Fruit fly (Drosophila melanogaster): Measurements from ENCODE around the gene RluA-2.

RluA-2 gene

dm6 chr2L:10506557-10507252, 29.8 kb downstream of the RluA-2 start, which contains the start of the genes Myo31DF and CG6094 (continued):
- 0 out of 2 replicates have a peak, but pooled peaks have one; percentile 17 for TF ChIP-seq CG11696 (GFP tag; IDR thresholded peaks at IDR 0.05)
- TF ChIP-seq CG18476 (GFP tag; optimal IDR thresholded peaks at IDR 0.05), result no peak
- TF ChIP-seq Sry-β (GFP tag; optimal IDR thresholded peaks at IDR 0.05), result no peak
- no peak for TF ChIP-seq CG32772 (GFP tag; IDR thresholded peaks at IDR 0.05)
- peak; percentile 46; the same call in 1 of the 3 replicates for TF ChIP-seq sr (GFP tag; IDR thresholded peaks at IDR 0.05)
- TF ChIP-seq pum (GFP tag; optimal IDR thresholded peaks at IDR 0.05), result peak; percentile 21
- no peak for TF ChIP-seq CG4707 (GFP tag; optimal IDR thresholded peaks at IDR 0.05)
- TF ChIP-seq chif (GFP tag; optimal IDR thresholded peaks at IDR 0.05), result peak in 1 of 2 experiments; percentile 43
- peak; percentile 19 for TF ChIP-seq wek (GFP tag; optimal IDR thresholded peaks at IDR 0.05)
- TF ChIP-seq CG18011 (GFP tag; optimal IDR thresholded peaks at IDR 0.05), result peak; percentile 27
- TF ChIP-seq Drgx (GFP tag; IDR thresholded peaks at IDR 0.05), result no peak
- TF ChIP-seq fd96Cb (tag; optimal IDR thresholded peaks at IDR 0.05), result no peak
- peak; percentile 41 for TF ChIP-seq CG2712 (tag; optimal IDR thresholded peaks at IDR 0.05)
- TF ChIP-seq CG10979 (tag; optimal IDR thresholded peaks at IDR 0.05), result no peak
- no peak for TF ChIP-seq CG8290 (GFP tag; optimal IDR thresholded peaks at IDR 0.05)
- TF ChIP-seq CG8290 (tag; optimal IDR thresholded peaks at IDR 0.05), result peak in 1 of 2 experiments; percentile 81
- peak; percentile 47 for TF ChIP-seq CG2120 (GFP tag; optimal IDR thresholded peaks at IDR 0.05)
- TF ChIP-seq C15 (GFP tag; IDR thresholded peaks at IDR 0.05), result no peak
- peak; percentile 56 for TF ChIP-seq HmgD (GFP tag; optimal IDR thresholded peaks at IDR 0.05)
- no peak for TF ChIP-seq CG1529 (GFP tag; optimal IDR thresholded peaks at IDR 0.05)
- TF ChIP-seq fd102C (GFP tag; optimal IDR thresholded peaks at IDR 0.05), result peak; percentile 40
- TF ChIP-seq Sry-δ (GFP tag; optimal IDR thresholded peaks at IDR 0.05), result peak; percentile 68
- TF ChIP-seq CG11247 (GFP tag; IDR thresholded peaks at IDR 0.05), result no peak
- peak; percentile 29; the same call in 1 of the 2 replicates for TF ChIP-seq Xrp1 (GFP tag; IDR thresholded peaks at IDR 0.05)
- TF ChIP-seq CG17186 (GFP tag; optimal IDR thresholded peaks at IDR 0.05), result peak; percentile 97
- no peak for TF ChIP-seq CG11723 (GFP tag; optimal IDR thresholded peaks at IDR 0.05)
- peak; percentile 49; the same call in 1 of the 2 replicates for TF ChIP-seq NFAT (GFP tag; IDR thresholded peaks at IDR 0.05)
- TF ChIP-seq Lhr (GFP tag; optimal IDR thresholded peaks at IDR 0.05), result peak; percentile 89
- peak; percentile 80; the same call in 2 of the 3 replicates for TF ChIP-seq Dbx (GFP tag; IDR thresholded peaks at IDR 0.05)
- peak; percentile 43 for TF ChIP-seq Bdp1 (GFP tag; optimal IDR thresholded peaks at IDR 0.05)
- peak; percentile 26 for TF ChIP-seq Xbp1 (GFP tag; optimal IDR thresholded peaks at IDR 0.05)
- no peak for TF ChIP-seq CG16813 (GFP tag; IDR thresholded peaks at IDR 0.05; ENCODE audit: partially characterized antibody)
- peak; percentile 64 for TF ChIP-seq stwl (tag; optimal IDR thresholded peaks at IDR 0.05)
- peak; percentile 17 for TF ChIP-seq CrebB (tag; optimal IDR thresholded peaks at IDR 0.05)
- 0 out of 3 replicates have a peak, but pooled peaks have one; percentile 31 for TF ChIP-seq CG17361 (GFP tag; IDR thresholded peaks at IDR 0.05)
- no peak for TF ChIP-seq btn (GFP tag; optimal IDR thresholded peaks at IDR 0.05)
- TF ChIP-seq Dad (GFP tag; optimal IDR thresholded peaks at IDR 0.05), result peak; percentile 55
- TF ChIP-seq usp (GFP tag; optimal IDR thresholded peaks at IDR 0.05), result no peak
- peak; percentile 77 for TF ChIP-seq hkb (optimal IDR thresholded peaks at IDR 0.05)
- TF ChIP-seq hkb (GFP tag; IDR thresholded peaks at IDR 0.05), result peak; percentile 34; the same call in 1 of the 2 replicates
- TF ChIP-seq wor (GFP tag; IDR thresholded peaks at IDR 0.05), result no peak
- TF ChIP-seq abd-A (tag; optimal IDR thresholded peaks at IDR 0.05), result peak; percentile 15
- no peak for TF ChIP-seq gcm (GFP tag; optimal IDR thresholded peaks at IDR 0.05)
- no peak for TF ChIP-seq CG3065 (GFP tag; optimal IDR thresholded peaks at IDR 0.05)
- TF ChIP-seq ftz-f1 (GFP tag; optimal IDR thresholded peaks at IDR 0.05), result peak; percentile 48
- TF ChIP-seq Blimp-1 (GFP tag; optimal IDR thresholded peaks at IDR 0.05), result peak; percentile 32
- no peak for TF ChIP-seq Ada2b (GFP tag; IDR thresholded peaks at IDR 0.05)
- TF ChIP-seq fru (optimal IDR thresholded peaks at IDR 0.05), result no peak
- TF ChIP-seq fu2 (GFP tag; optimal IDR thresholded peaks at IDR 0.05), result peak; percentile 43
- peak; percentile 65 for TF ChIP-seq Rfx (GFP tag; IDR thresholded peaks at IDR 0.05)
- TF ChIP-seq Tbp (GFP tag; optimal IDR thresholded peaks at IDR 0.05), result peak; percentile 16
